Worm (Caenorhabditis elegans) whole organism, mixed stage, embryonic: ENCODE data around the gene ZK896.1.

Source experiments
- elt-3 ChIP-seq: fragments of 150-350 bp; optimal IDR thresholded peaks from 2 replicates; lab custom pipeline; 2014; ENCODE audit warnings: missing biosample characterization, missing genetic modification characterization
- nhr-28 ChIP-seq: fragments of 150-350 bp; optimal IDR thresholded peaks from 2 replicates; lab custom pipeline; 2014; ENCODE audit warnings: missing biosample characterization, missing genetic modification characterization
- pha-4 ChIP-seq: fragments of 150-350 bp; optimal IDR thresholded peaks from 2 replicates; lab custom pipeline; 2018; ENCODE audit warnings: missing biosample characterization, missing genetic modification reagents, missing genetic modification characterization
- unc-39 ChIP-seq: fragments of 150-350 bp; optimal IDR thresholded peaks from 2 replicates; lab custom pipeline; 2014; ENCODE audit warnings: missing biosample characterization, missing genetic modification characterization
- unc-62 ChIP-seq: fragments of 150-350 bp; optimal IDR thresholded peaks from 2 replicates; lab custom pipeline; 2014; ENCODE audit warnings: missing biosample characterization, missing genetic modification reagents, missing genetic modification characterization

DNA sequence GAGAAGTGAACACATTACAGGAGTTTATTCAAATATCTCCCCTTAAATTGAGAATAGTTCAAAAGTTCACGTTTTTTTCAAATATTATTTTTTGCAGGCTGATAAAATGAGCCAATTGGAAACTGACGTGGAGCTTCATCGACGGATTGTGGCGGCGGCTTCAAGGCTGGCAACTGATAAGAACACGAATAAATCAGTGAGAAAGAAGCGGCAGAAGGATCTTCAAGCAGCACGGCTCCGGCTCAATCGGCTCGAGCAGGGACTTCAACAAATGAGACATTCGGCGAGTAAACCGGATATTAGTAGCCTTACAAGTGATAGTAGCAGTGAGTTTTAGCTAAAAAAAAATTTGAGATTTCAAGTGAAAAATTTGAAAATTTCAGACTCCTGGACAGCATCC is 49.9 kb downstream of the ZK896.1 start, which contains the start of gene M02B1.4:
- TF ChIP-seq nhr-28 (tag; lab: Kevin White, UChicago) (no peak), pha-4 (tag; lab: Kevin White, UChicago) (no peak), unc-39 (tag; lab: Kevin White, UChicago) (no peak), elt-3 (tag; lab: Kevin White, UChicago) (no peak), unc-62 (GFP tag; lab: Kevin White, UChicago) (no peak)
